Fruit fly (Drosophila melanogaster): ENCODE data around the gene CG13999.

DNA sequence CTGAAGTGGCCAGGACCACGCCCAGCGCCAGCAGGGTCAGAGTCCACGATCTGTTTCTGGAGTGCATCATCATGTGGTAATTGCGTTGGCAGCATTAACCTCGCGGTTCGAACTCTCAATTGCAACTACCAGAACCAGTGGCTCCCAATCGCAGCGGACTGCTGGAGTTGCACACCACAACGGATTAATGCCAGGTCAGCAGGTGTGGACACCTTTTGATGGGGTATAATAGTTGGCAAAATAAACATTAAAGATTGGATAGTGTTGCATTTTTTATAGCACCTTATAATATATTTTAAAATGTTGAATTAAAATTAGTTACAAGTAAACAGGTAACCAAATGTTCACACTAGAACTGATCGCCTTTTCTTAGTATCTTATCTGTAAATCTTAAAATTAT lies 7.9 kb upstream of the CG13999 start:
- TF ChIP-seq CG7101 (tag; optimal IDR thresholded peaks at IDR 0.05) (no peak), tj (GFP tag; optimal IDR thresholded peaks at IDR 0.05) (peak; percentile 94), cic (GFP tag; optimal IDR thresholded peaks at IDR 0.05) (no peak), Mnt (GFP tag; optimal IDR thresholded peaks at IDR 0.05) (no peak), cnc (optimal IDR thresholded peaks at IDR 0.05) (no peak)

Measured in whole organism, adult.